Fruit fly (Drosophila melanogaster): ENCODE results near the gene hzg.
A peak's percentile ranks its signal among the peaks of the same experiment; 100 is the strongest.

The hzg gene

DNA sequence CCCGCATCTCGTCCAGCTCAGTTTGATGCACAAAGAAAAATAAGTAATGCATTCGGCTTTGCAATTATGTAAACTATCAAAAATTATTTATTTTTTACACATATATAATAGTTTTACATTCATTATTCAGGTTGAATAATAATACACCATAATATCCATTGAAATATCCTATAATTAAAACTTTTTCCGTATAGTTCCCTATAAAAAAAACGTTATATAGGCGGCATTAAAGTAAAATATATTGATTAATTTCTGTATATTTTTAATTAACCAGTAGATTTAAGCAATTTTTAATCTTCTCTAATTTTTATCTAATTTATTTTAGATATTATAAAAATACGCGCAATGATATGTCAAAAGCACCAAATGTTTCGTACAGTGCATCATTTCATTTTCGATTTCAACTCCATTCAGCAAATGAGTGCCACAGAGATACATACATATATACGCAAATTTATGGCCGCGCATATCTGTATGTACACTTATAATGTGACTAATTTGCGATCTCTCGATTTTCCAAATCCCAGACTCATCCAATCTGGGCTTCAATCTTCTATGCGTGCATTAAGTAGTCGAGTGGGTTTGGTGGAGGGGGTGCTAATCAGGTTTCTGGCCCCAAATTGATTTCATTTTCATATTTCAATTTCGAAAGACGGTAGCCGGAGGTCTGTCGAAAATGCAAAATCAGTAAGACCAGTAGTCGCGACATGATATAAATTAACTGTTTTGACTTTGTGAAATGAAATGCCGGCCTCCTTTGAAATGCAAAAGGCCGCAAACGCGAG, 8.9 kb upstream of the hzg start (continued):
- TF ChIP-seq fkh (GFP tag; optimal IDR thresholded peaks at IDR 0.05) (no peak), esn (GFP tag; optimal IDR thresholded peaks at IDR 0.05) (peak; percentile 13), Blimp-1 (GFP tag; optimal IDR thresholded peaks at IDR 0.05) (no peak), Lpt (GFP tag; optimal IDR thresholded peaks at IDR 0.05) (no peak), CG6792 (GFP tag; optimal IDR thresholded peaks at IDR 0.05) (no peak), vri (GFP tag; optimal IDR thresholded peaks at IDR 0.05) (no peak), CG1621 (tag; optimal IDR thresholded peaks at IDR 0.05) (no peak), CG11294 (GFP tag; IDR thresholded peaks at IDR 0.05) (no peak), dac (GFP tag; optimal IDR thresholded peaks at IDR 0.05) (no peak), CG11902 (GFP tag; optimal IDR thresholded peaks at IDR 0.05) (no peak), CG11762 (GFP tag; optimal IDR thresholded peaks at IDR 0.05; ENCODE audit: insufficient read depth) (no peak), CG7368 (GFP tag; optimal IDR thresholded peaks at IDR 0.05) (no peak), CG9139 (GFP tag; optimal IDR thresholded peaks at IDR 0.05) (no peak), Eip93F (GFP tag; optimal IDR thresholded peaks at IDR 0.05) (no peak), achi (GFP tag; optimal IDR thresholded peaks at IDR 0.05) (peak; percentile 8), CG8632 (GFP tag; optimal IDR thresholded peaks at IDR 0.05) (no peak), Hr39 (GFP tag; optimal IDR thresholded peaks at IDR 0.05) (no peak), CG10631 (GFP tag; optimal IDR thresholded peaks at IDR 0.05) (no peak), ss (GFP tag; optimal IDR thresholded peaks at IDR 0.05) (no peak), CG4318 (GFP tag; optimal IDR thresholded peaks at IDR 0.05) (no peak), CG10669 (GFP tag; optimal IDR thresholded peaks at IDR 0.05) (no peak), cyc (GFP tag; optimal IDR thresholded peaks at IDR 0.05) (no peak), CG3032 (tag; optimal IDR thresholded peaks at IDR 0.05) (peak; percentile 14), CG8119 (GFP tag; IDR thresholded peaks at IDR 0.05) (no peak), Eip78C (GFP tag) (peak; percentile 78), Ets21C (GFP tag; optimal IDR thresholded peaks at IDR 0.05) (no peak)

- TF ChIP-seq dsx (GFP tag; optimal IDR thresholded peaks at IDR 0.05; ENCODE audit: poor library complexity, severe bottlenecking): no peak
- TF ChIP-seq svp (GFP tag): peak; percentile 11
Measured at dm6 chr3L:16012315-16012950, 7.9 kb upstream of the hzg start.

dm6 chr3L:16011319-16012210, 7.0 kb upstream of the hzg start, which contains the start of gene mib1:
Gene mib1 (minus strand): TSS chr3L:16011812.
- TF ChIP-seq ss (GFP tag; optimal IDR thresholded peaks at IDR 0.05) (peak; percentile 66 to 81), CG6808 (GFP tag; optimal IDR thresholded peaks at IDR 0.05) (peak; percentile 66), CG16779 (tag; optimal IDR thresholded peaks at IDR 0.05) (peak; percentile 43), Blimp-1 (GFP tag; optimal IDR thresholded peaks at IDR 0.05) (peak; percentile 37), CG6792 (GFP tag; optimal IDR thresholded peaks at IDR 0.05) (no peak), eg (GFP tag; IDR thresholded peaks at IDR 0.05) (no peak; the same call in 2 of the 3 replicates), Met (GFP tag; optimal IDR thresholded peaks at IDR 0.05) (no peak), Sox14 (GFP tag; optimal IDR thresholded peaks at IDR 0.05) (no peak), CG31627 (GFP tag; optimal IDR thresholded peaks at IDR 0.05) (no peak), dac (GFP tag; optimal IDR thresholded peaks at IDR 0.05) (no peak), svp (GFP tag) (peak; percentile 75), Eip93F (GFP tag; optimal IDR thresholded peaks at IDR 0.05) (no peak), CG10631 (GFP tag; optimal IDR thresholded peaks at IDR 0.05) (no peak), Sox15 (GFP tag; optimal IDR thresholded peaks at IDR 0.05) (no peak), CG1621 (tag; optimal IDR thresholded peaks at IDR 0.05) (peak; percentile 29), Sox102F (GFP tag; optimal IDR thresholded peaks at IDR 0.05) (no peak), acj6 (GFP tag; optimal IDR thresholded peaks at IDR 0.05) (peak; percentile 5), CG3032 (tag; optimal IDR thresholded peaks at IDR 0.05) (no peak), CG7368 (GFP tag; optimal IDR thresholded peaks at IDR 0.05) (peak; percentile 44), achi (GFP tag; optimal IDR thresholded peaks at IDR 0.05) (no peak), Eip78C (GFP tag) (peak; percentile 61), Hr4 (GFP tag; optimal IDR thresholded peaks at IDR 0.05) (no peak), spab (GFP tag; optimal IDR thresholded peaks at IDR 0.05) (peak; percentile 23), fd85E (GFP tag; optimal IDR thresholded peaks at IDR 0.05) (no peak), CG6276 (GFP tag; optimal IDR thresholded peaks at IDR 0.05) (peak; percentile 19), CG6854 (GFP tag; optimal IDR thresholded peaks at IDR 0.05) (peak; percentile 67), cyc (GFP tag; optimal IDR thresholded peaks at IDR 0.05) (peak; percentile 41), CG9139 (GFP tag; optimal IDR thresholded peaks at IDR 0.05) (peak; percentile 39), CG8119 (GFP tag; IDR thresholded peaks at IDR 0.05) (peak; percentile 60; the same call in 1 of the 3 replicates)

Data from whole organism, prepupa.